Fruit fly (Drosophila melanogaster) whole organism, wandering third instar larva: ENCODE results near the gene CG6066.

Experiments used
- CG32264 ChIP-seq: fragments of 200-800 bp; sonication (Bioruptor generic); optimal IDR thresholded peaks from 2 replicates; lab custom pipeline; 2016; ENCODE audit warnings: missing biosample characterization, missing genetic modification characterization
- CG9705 ChIP-seq: fragments of 200-800 bp; sonication (Bioruptor generic); optimal IDR thresholded peaks from 2 replicates; lab custom pipeline; 2018; ENCODE audit warnings: missing biosample characterization, mild to moderate bottlenecking, missing genetic modification characterization
- CrebA ChIP-seq: fragments of 200-800 bp; sonication (Bioruptor generic); optimal IDR thresholded peaks from 2 replicates; lab custom pipeline; 2016; ENCODE audit warnings: missing biosample characterization, mild to moderate bottlenecking, missing genetic modification characterization, borderline replicate concordance
- Dfd ChIP-seq: fragments of >200 bp; optimal IDR thresholded peaks from 2 replicates; lab custom pipeline; 2017; ENCODE audit warnings: missing biosample characterization, missing genetic modification characterization
- Dif ChIP-seq: fragments of 200-275, 200-300 bp; sonication (Bioruptor generic); optimal IDR thresholded peaks from 2 replicates; lab custom pipeline; 2018; ENCODE audit warnings: missing biosample characterization, missing genetic modification characterization; ENCODE audit not compliant: partially characterized antibody
- GATAd ChIP-seq: sonication (Bioruptor generic); optimal IDR thresholded peaks from 2 replicates; lab custom pipeline; 2016; ENCODE audit warnings: missing biosample characterization, missing genetic modification characterization
- HLH106 ChIP-seq: fragments of 200-800 bp; optimal IDR thresholded peaks from 3 replicates; lab custom pipeline; 2019; ENCODE audit warnings: missing biosample characterization, mild to moderate bottlenecking, missing genetic modification characterization, moderate library complexity
- Hnf4 ChIP-seq: fragments of 200-800 bp; sonication (Bioruptor generic); optimal IDR thresholded peaks from 2 replicates; lab custom pipeline; 2016; ENCODE audit warnings: missing biosample characterization, mild to moderate bottlenecking, missing genetic modification characterization
- Hr78 ChIP-seq: fragments of >200 bp; optimal IDR thresholded peaks from 2 replicates; lab custom pipeline; 2017; ENCODE audit warnings: missing biosample characterization, missing genetic modification characterization
- Hr83 ChIP-seq: fragments of 200-300 bp; sonication (Bioruptor generic); optimal IDR thresholded peaks from 2 replicates; lab custom pipeline; 2016; ENCODE audit warnings: missing biosample characterization, mild to moderate bottlenecking, missing genetic modification characterization, moderate library complexity; ENCODE audit not compliant: poor library complexity, severe bottlenecking
- Jra ChIP-seq: sonication (Bioruptor generic); optimal IDR thresholded peaks from 2 replicates; lab custom pipeline; 2016; ENCODE audit warnings: missing biosample characterization, missing genetic modification characterization
- Mio ChIP-seq: sonication (Bioruptor generic); optimal IDR thresholded peaks from 2 replicates; lab custom pipeline; 2016; ENCODE audit warnings: missing biosample characterization, missing genetic modification characterization
- Myc ChIP-seq: fragments of >200 bp; optimal IDR thresholded peaks from 2 replicates; lab custom pipeline; 2017
- N ChIP-seq: fragments of >200 bp; optimal IDR thresholded peaks from 2 replicates; lab custom pipeline; 2018; ENCODE audit warnings: missing biosample characterization, missing external identifiers, missing genetic modification characterization
- OdsH ChIP-seq: fragments of 200-800 bp; sonication (Bioruptor generic); optimal IDR thresholded peaks from 2 replicates; lab custom pipeline; 2016; ENCODE audit warnings: missing biosample characterization, mild to moderate bottlenecking, missing genetic modification characterization
- Rel ChIP-seq, 2 experiments: fragments of 200-800 bp; sonication (Bioruptor generic) in 1 of 2; optimal IDR thresholded peaks; 2 replicates in 1 of 2; 3 replicates in 1 of 2; lab custom pipeline; 2016 to 2019; ENCODE audit warnings: mild to moderate bottlenecking in 2 of 2, missing biosample characterization in 2 of 2, missing genetic modification characterization in 2 of 2, moderate library complexity in 1 of 2
- Sp1 ChIP-seq: fragments of 200-800 bp; sonication (Bioruptor generic); optimal IDR thresholded peaks from 3 replicates; lab custom pipeline; 2019; ENCODE audit warnings: missing biosample characterization, mild to moderate bottlenecking, missing genetic modification characterization, moderate library complexity
- Vsx2 ChIP-seq: fragments of 200-300, 225-300 bp; sonication (Bioruptor generic); optimal IDR thresholded peaks from 2 replicates; lab custom pipeline; 2018; ENCODE audit warnings: missing biosample characterization, missing genetic modification characterization; ENCODE audit not compliant: partially characterized antibody
- br ChIP-seq: fragments of 200-800 bp; sonication (Bioruptor generic); optimal IDR thresholded peaks from 2 replicates; lab custom pipeline; 2016; ENCODE audit warnings: missing biosample characterization, missing genetic modification characterization
- brk ChIP-seq: fragments of 200-800 bp; sonication (Bioruptor generic); optimal IDR thresholded peaks from 2 replicates; lab custom pipeline; 2016; ENCODE audit warnings: missing biosample characterization, mild to moderate bottlenecking, missing genetic modification characterization
- dl ChIP-seq, 2 experiments: fragments of 175-275, 200-275 bp in 1 of 2; fragments of 200-275 bp in 1 of 2; sonication (Bioruptor generic); optimal IDR thresholded peaks; lab custom pipeline; 2018; ENCODE audit warnings: mild to moderate bottlenecking in 2 of 2, missing biosample characterization in 2 of 2, missing genetic modification characterization in 2 of 2, moderate library complexity in 2 of 2; ENCODE audit not compliant: partially characterized antibody in 2 of 2, insufficient read depth in 1 of 2
- dmrt93B ChIP-seq: fragments of 200-800 bp; sonication (Bioruptor generic); optimal IDR thresholded peaks from 2 replicates; lab custom pipeline; 2018; ENCODE audit warnings: missing biosample characterization, mild to moderate bottlenecking, missing genetic modification characterization
- dsf ChIP-seq: sonication (Bioruptor generic); optimal IDR thresholded peaks from 2 replicates; lab custom pipeline; 2016; ENCODE audit warnings: missing biosample characterization, missing genetic modification characterization, borderline replicate concordance
- ey ChIP-seq: fragments of 200-800 bp; sonication (Bioruptor generic); optimal IDR thresholded peaks from 2 replicates; lab custom pipeline; 2016; ENCODE audit warnings: missing biosample characterization, missing genetic modification characterization
- foxo ChIP-seq, 2 experiments: fragments of 200-800 bp; sonication (Bioruptor generic); optimal IDR thresholded peaks; 2 replicates in 1 of 2; 3 replicates in 1 of 2; lab custom pipeline; 2016 to 2017; ENCODE audit warnings: missing biosample characterization in 2 of 2, missing genetic modification characterization in 2 of 2
- fru ChIP-seq: fragments of 200-800 bp; sonication (Bioruptor generic); optimal IDR thresholded peaks from 3 replicates; lab custom pipeline; 2016; ENCODE audit warnings: missing biosample characterization, mild to moderate bottlenecking, missing genetic modification characterization
- h ChIP-seq: fragments of 200-800 bp; sonication (Bioruptor generic); optimal IDR thresholded peaks from 3 replicates; lab custom pipeline; 2016; ENCODE audit warnings: missing biosample characterization, mild to moderate bottlenecking, missing genetic modification characterization
- jim ChIP-seq: fragments of 175-275, 200-325 bp; sonication (Bioruptor generic); optimal IDR thresholded peaks from 2 replicates; lab custom pipeline; 2016; ENCODE audit warnings: missing biosample characterization, mild to moderate bottlenecking, missing genetic modification characterization
- lola ChIP-seq: fragments of >200 bp; optimal IDR thresholded peaks from 2 replicates; lab custom pipeline; 2017; ENCODE audit warnings: missing biosample characterization, missing genetic modification characterization
- psq ChIP-seq: fragments of 200-800 bp; sonication (Bioruptor generic); optimal IDR thresholded peaks from 3 replicates; lab custom pipeline; 2017; ENCODE audit warnings: missing biosample characterization, mild to moderate bottlenecking, missing genetic modification characterization, moderate library complexity
- rgr ChIP-seq: fragments of 200-800 bp; sonication (Bioruptor generic); optimal IDR thresholded peaks from 3 replicates; lab custom pipeline; 2016; ENCODE audit warnings: missing biosample characterization, mild to moderate bottlenecking, missing genetic modification characterization
- sage ChIP-seq: fragments of 200-800 bp; sonication (Bioruptor generic); optimal IDR thresholded peaks from 2 replicates; lab custom pipeline; 2016; ENCODE audit warnings: missing biosample characterization, mild to moderate bottlenecking, missing genetic modification characterization
- sv ChIP-seq: fragments of 200-800 bp; sonication (Bioruptor generic); optimal IDR thresholded peaks from 3 replicates; lab custom pipeline; 2016; ENCODE audit warnings: missing biosample characterization, missing genetic modification characterization
- tai ChIP-seq: sonication (Bioruptor generic); optimal IDR thresholded peaks from 2 replicates; lab custom pipeline; 2016; ENCODE audit warnings: missing biosample characterization, missing genetic modification characterization
- usp ChIP-seq: fragments of >200 bp; optimal IDR thresholded peaks from 2 replicates; lab custom pipeline; 2017; ENCODE audit warnings: missing biosample characterization, missing genetic modification characterization
- woc ChIP-seq: sonication (Bioruptor generic); optimal IDR thresholded peaks from 2 replicates; lab custom pipeline; 2016; ENCODE audit warnings: missing biosample characterization, mild to moderate bottlenecking, missing genetic modification characterization

CG6066 gene

dm6 chr3R:27069810-27070625, 46.5 kb downstream of the CG6066 start, which contains the start of gene spz:
Gene spz (minus strand): TSS chr3R:27070070.
- TF ChIP-seq CG32264 (GFP tag; lab: Kevin White, UChicago): no peak
- TF ChIP-seq Myc (lab: Kevin White, UChicago): no peak
- no peak for TF ChIP-seq woc
- TF ChIP-seq rgr (GFP tag; lab: Kevin White, UChicago): peak; percentile 0
- no peak for TF ChIP-seq CG9705 (GFP tag; lab: Kevin White, UChicago)
- TF ChIP-seq Hr78 (GFP tag; lab: Kevin White, UChicago): no peak
- TF ChIP-seq Mio (GFP tag; lab: Kevin White, UChicago): no peak
- no peak for TF ChIP-seq Dfd (GFP tag; lab: Kevin White, UChicago)
- TF ChIP-seq Hr83: peak; percentile 32
- no peak for TF ChIP-seq sage (GFP tag; lab: Kevin White, UChicago)
- no peak for TF ChIP-seq sv (GFP tag; lab: Kevin White, UChicago)
- TF ChIP-seq jim (GFP tag; lab: Kevin White, UChicago): no peak
- TF ChIP-seq brk (GFP tag; lab: Kevin White, UChicago): no peak
- TF ChIP-seq ey (GFP tag; lab: Kevin White, UChicago): no peak
- TF ChIP-seq dsf (GFP tag; lab: Kevin White, UChicago): no peak
- peak; percentile 33 for TF ChIP-seq Vsx2 (GFP tag; lab: Kevin White, UChicago)
- TF ChIP-seq Hnf4 (GFP tag; lab: Kevin White, UChicago): no peak
- no peak for TF ChIP-seq N (GFP tag; lab: Kevin White, UChicago)
- no peak for TF ChIP-seq HLH106 (tag; lab: Kevin White, UChicago)
- TF ChIP-seq dl (GFP tag; optimal IDR thresholded peaks at IDR 0.05; lab: Kevin White, UChicago; ENCODE audit: insufficient read depth in 1 of 2, partially characterized antibody in 2 of 2): peak; percentile 61 to 89
- TF ChIP-seq fru (GFP tag; lab: Kevin White, UChicago): peak; percentile 7
- no peak for TF ChIP-seq CrebA
- peak in 1 of 2 experiments; percentile 6 for TF ChIP-seq foxo (GFP tag; optimal IDR thresholded peaks at IDR 0.05; lab: Kevin White, UChicago)
- no peak for TF ChIP-seq Rel (GFP tag; optimal IDR thresholded peaks at IDR 0.05; lab: Kevin White, UChicago)
- TF ChIP-seq Rel (tag; optimal IDR thresholded peaks at IDR 0.05; lab: Kevin White, UChicago): no peak
- TF ChIP-seq GATAd (GFP tag; lab: Kevin White, UChicago): no peak
- peak; percentile 87 for TF ChIP-seq Dif (GFP tag; lab: Kevin White, UChicago)
- no peak for TF ChIP-seq psq (GFP tag; lab: Kevin White, UChicago)
- TF ChIP-seq h (GFP tag; lab: Kevin White, UChicago): peak; percentile 49
- no peak for TF ChIP-seq br (GFP tag; lab: Kevin White, UChicago)
- TF ChIP-seq OdsH (GFP tag; lab: Kevin White, UChicago): no peak
- TF ChIP-seq tai (GFP tag; lab: Kevin White, UChicago): no peak

DNA sequence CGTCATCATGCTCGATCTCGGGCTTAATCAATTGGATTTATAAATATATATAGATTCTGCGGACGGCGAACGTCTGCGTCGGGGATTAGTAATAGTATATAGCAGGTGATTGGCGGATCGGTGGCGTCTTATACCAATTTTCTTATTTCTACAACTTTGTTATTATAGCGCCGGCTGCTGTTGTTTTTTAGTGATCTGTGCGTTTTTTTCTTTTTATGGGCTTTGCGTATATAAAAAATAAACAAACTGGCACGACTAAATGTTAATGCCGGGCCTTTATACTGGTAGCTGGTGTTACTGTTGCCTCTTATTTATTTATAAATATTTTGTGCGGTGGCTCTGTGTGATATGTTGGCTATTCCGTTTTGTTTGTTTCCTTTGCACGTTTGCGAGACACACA, 47.3 kb downstream of the CG6066 start:
- TF ChIP-seq dmrt93B (GFP tag; lab: Kevin White, UChicago) (no peak), tai (GFP tag; lab: Kevin White, UChicago) (no peak), sage (GFP tag; lab: Kevin White, UChicago) (no peak), h (GFP tag; lab: Kevin White, UChicago) (no peak), Hr83 (no peak), usp (GFP tag; lab: Kevin White, UChicago) (no peak), brk (GFP tag; lab: Kevin White, UChicago) (no peak), fru (GFP tag; lab: Kevin White, UChicago) (no peak)

DNA sequence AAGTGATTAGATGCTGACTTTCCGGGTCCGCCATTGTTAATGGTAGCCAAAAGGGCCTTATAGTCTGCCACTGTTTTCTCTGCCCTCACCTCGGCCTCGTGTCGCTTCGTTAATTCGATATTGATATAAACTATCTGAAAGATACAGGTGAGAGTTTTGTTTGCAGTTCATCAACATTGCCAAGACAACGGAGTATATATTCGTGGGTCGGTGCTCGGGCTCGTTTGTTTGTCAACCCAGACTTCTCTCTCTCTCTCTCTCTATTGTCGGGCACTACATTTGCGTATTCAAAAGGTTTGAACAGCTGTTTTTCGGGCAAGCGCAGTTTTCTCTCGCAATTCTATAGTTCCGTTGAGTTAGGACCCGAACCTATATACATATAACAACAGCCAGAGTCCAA, 49.1 kb downstream of the CG6066 start:
- no peak for TF ChIP-seq fru (GFP tag; lab: Kevin White, UChicago)
- TF ChIP-seq Rel (GFP tag; optimal IDR thresholded peaks at IDR 0.05; lab: Kevin White, UChicago): no peak
- TF ChIP-seq Rel (tag; optimal IDR thresholded peaks at IDR 0.05; lab: Kevin White, UChicago): no peak
- TF ChIP-seq OdsH (GFP tag; lab: Kevin White, UChicago): no peak
- TF ChIP-seq CG9705 (GFP tag; lab: Kevin White, UChicago): no peak
- no peak for TF ChIP-seq Sp1 (GFP tag; lab: Kevin White, UChicago)
- TF ChIP-seq Dif (GFP tag; lab: Kevin White, UChicago): no peak
- TF ChIP-seq Jra (GFP tag; lab: Kevin White, UChicago): no peak
- no peak for TF ChIP-seq GATAd (GFP tag; lab: Kevin White, UChicago)
- TF ChIP-seq br (GFP tag; lab: Kevin White, UChicago): no peak
- TF ChIP-seq Hr78 (GFP tag; lab: Kevin White, UChicago): no peak
- TF ChIP-seq HLH106 (tag; lab: Kevin White, UChicago): no peak
- TF ChIP-seq woc: no peak
- no peak for TF ChIP-seq h (GFP tag; lab: Kevin White, UChicago)
- no peak for TF ChIP-seq sv (GFP tag; lab: Kevin White, UChicago)
- TF ChIP-seq rgr (GFP tag; lab: Kevin White, UChicago): no peak
- TF ChIP-seq dsf (GFP tag; lab: Kevin White, UChicago): no peak
- TF ChIP-seq Hnf4 (GFP tag; lab: Kevin White, UChicago): no peak
- no peak for TF ChIP-seq CG32264 (GFP tag; lab: Kevin White, UChicago)
- TF ChIP-seq dmrt93B (GFP tag; lab: Kevin White, UChicago): no peak
- TF ChIP-seq lola (GFP tag; lab: Kevin White, UChicago): no peak
